Worm (Caenorhabditis elegans) whole organism, mixed stage, embryonic: ENCODE results near the gene F43E2.6.

Experiments
- M03D4.4 ChIP-seq: sonication (generic microtip); optimal IDR thresholded peaks from 2 replicates; lab custom pipeline; 2017; ENCODE audit warnings: mild to moderate bottlenecking, missing genetic modification characterization, missing compliant biosample characterization
- lsy-2 ChIP-seq: fragments of 150-350 bp; optimal IDR thresholded peaks from 2 replicates; lab custom pipeline; 2014; ENCODE audit warnings: missing biosample characterization, missing genetic modification characterization
- mab-5 ChIP-seq: fragments of 150-350 bp; optimal IDR thresholded peaks from 2 replicates; lab custom pipeline; 2014; ENCODE audit warnings: missing biosample characterization, missing genetic modification characterization
- unc-62 ChIP-seq: fragments of 150-350 bp; optimal IDR thresholded peaks from 2 replicates; lab custom pipeline; 2014; ENCODE audit warnings: missing biosample characterization, missing genetic modification reagents, missing genetic modification characterization

ce11 chrII:7337469-7337893 lies 31.2 kb downstream of the F43E2.6 start:
- no peak for TF ChIP-seq unc-62 (GFP tag; lab: Kevin White, UChicago)
- TF ChIP-seq lsy-2 (tag; lab: Kevin White, UChicago), result no peak
- no peak for TF ChIP-seq mab-5 (tag; lab: Kevin White, UChicago)
- no peak for TF ChIP-seq M03D4.4
